Fruit fly (Drosophila melanogaster) whole organism, embryonic: ENCODE measurements around the gene Pgant35A.

Experiments
- Aef1 ChIP-seq: fragments of 200-800 bp; sonication (Bioruptor generic); IDR thresholded peaks from 3 replicates; pipeline ENCODE4 v1.3.6; 2022; ENCODE audit warnings: missing biosample characterization, missing genetic modification characterization
- Bdp1 ChIP-seq: fragments of 200-800 bp; sonication (Bioruptor generic); optimal IDR thresholded peaks from 3 replicates; lab custom pipeline; 2016; ENCODE audit warnings: missing biosample characterization, missing genetic modification characterization
- CG10267 ChIP-seq: fragments of 200-800 bp; sonication (Bioruptor generic); optimal IDR thresholded peaks from 2 replicates; lab custom pipeline; 2018; ENCODE audit warnings: missing biosample characterization, mild to moderate bottlenecking, missing genetic modification characterization, moderate library complexity
- CG14710 ChIP-seq: fragments of 200-800 bp; sonication (Bioruptor generic); optimal IDR thresholded peaks from 3 replicates; lab custom pipeline; 2019; ENCODE audit warnings: missing biosample characterization, mild to moderate bottlenecking, missing genetic modification characterization, moderate library complexity
- CG15479 ChIP-seq: fragments of 200-800 bp; sonication (Bioruptor generic); optimal IDR thresholded peaks from 3 replicates; lab custom pipeline; 2019; ENCODE audit warnings: missing biosample characterization, mild to moderate bottlenecking, missing genetic modification characterization, moderate library complexity
- CG1603 ChIP-seq: fragments of 200-800 bp; sonication (Bioruptor generic); optimal IDR thresholded peaks from 2 replicates; lab custom pipeline; 2019; ENCODE audit warnings: missing biosample characterization, mild to moderate bottlenecking, missing genetic modification characterization, moderate library complexity
- CG16863 ChIP-seq: fragments of 200-800 bp; sonication (Bioruptor generic); optimal IDR thresholded peaks from 3 replicates; lab custom pipeline; 2016; ENCODE audit warnings: missing biosample characterization, missing genetic modification characterization
- CG17829 ChIP-seq: fragments of 200-800 bp; optimal IDR thresholded peaks from 2 replicates; lab custom pipeline; 2019; ENCODE audit warnings: missing biosample characterization, mild to moderate bottlenecking, missing genetic modification characterization, moderate library complexity
- CG17912 ChIP-seq: fragments of 200-800 bp; sonication (Bioruptor generic); optimal IDR thresholded peaks from 2 replicates; lab custom pipeline; 2018; ENCODE audit warnings: missing biosample characterization, mild to moderate bottlenecking, missing genetic modification characterization
- CG18011 ChIP-seq: fragments of 200-800 bp; sonication (Bioruptor generic); optimal IDR thresholded peaks from 2 replicates; lab custom pipeline; 2017; ENCODE audit warnings: missing biosample characterization, missing genetic modification characterization, mild to moderate bottlenecking, moderate library complexity, missing genotype
- CG2129 ChIP-seq: fragments of 200-800 bp; sonication (Bioruptor generic); IDR thresholded peaks from 2 replicates; pipeline ENCODE4 v1.3.6; 2022; ENCODE audit warnings: missing biosample characterization, missing genetic modification characterization; ENCODE audit not compliant: partially characterized antibody
- CG2678 ChIP-seq: fragments of 200-800 bp; sonication (Bioruptor generic); optimal IDR thresholded peaks from 3 replicates; lab custom pipeline; 2019; ENCODE audit warnings: missing biosample characterization, mild to moderate bottlenecking, missing genetic modification characterization, moderate library complexity
- CG32532 ChIP-seq: fragments of 200-800 bp; sonication (Bioruptor generic); IDR thresholded peaks from 2 replicates; pipeline ENCODE4 v1.3.6; 2022; ENCODE audit warnings: missing biosample characterization, missing genetic modification characterization
- CG34224 ChIP-seq: fragments of 200-800 bp; sonication (Bioruptor generic); IDR thresholded peaks from 3 replicates; pipeline ENCODE4 v1.3.6; 2022; ENCODE audit warnings: missing biosample characterization, missing genetic modification characterization; ENCODE audit not compliant: partially characterized antibody
- CG3995 ChIP-seq: fragments of 200-800 bp; sonication (Bioruptor generic); optimal IDR thresholded peaks from 3 replicates; lab custom pipeline; 2016; ENCODE audit warnings: missing biosample characterization, missing genetic modification characterization
- CG4282 ChIP-seq: fragments of 200-800 bp; sonication (Bioruptor generic); optimal IDR thresholded peaks from 2 replicates; lab custom pipeline; 2016; ENCODE audit warnings: missing biosample characterization, missing genetic modification characterization
- CG7839 ChIP-seq: fragments of 200-800 bp; sonication (Bioruptor generic); optimal IDR thresholded peaks from 3 replicates; lab custom pipeline; 2018; ENCODE audit warnings: missing biosample characterization, mild to moderate bottlenecking, missing genetic modification characterization, moderate library complexity
- CG9727 ChIP-seq: fragments of 200-800 bp; sonication (Bioruptor generic); optimal IDR thresholded peaks from 3 replicates; lab custom pipeline; 2017; ENCODE audit warnings: missing biosample characterization, mild to moderate bottlenecking, missing genetic modification characterization
- CG9817 ChIP-seq: fragments of 200-800 bp; sonication (Bioruptor generic); optimal IDR thresholded peaks from 2 replicates; lab custom pipeline; 2018; ENCODE audit warnings: missing biosample characterization, mild to moderate bottlenecking, missing genetic modification characterization, moderate library complexity
- Dbx ChIP-seq: fragments of 200-800 bp; sonication (Bioruptor generic); IDR thresholded peaks from 3 replicates; pipeline ENCODE4 v1.3.6; 2022; ENCODE audit warnings: missing biosample characterization, missing genetic modification characterization
- Ets97D ChIP-seq: fragments of 200-800 bp; sonication (Bioruptor generic); optimal IDR thresholded peaks from 3 replicates; lab custom pipeline; 2016; ENCODE audit warnings: missing biosample characterization, missing genetic modification characterization
- Fer1 ChIP-seq: fragments of 200-800 bp; sonication (Bioruptor generic); optimal IDR thresholded peaks from 2 replicates; lab custom pipeline; 2017; ENCODE audit warnings: missing biosample characterization, mild to moderate bottlenecking, missing genetic modification characterization
- Hr3 ChIP-seq: fragments of 200-800 bp; sonication (Bioruptor generic); optimal IDR thresholded peaks from 3 replicates; lab custom pipeline; 2016; ENCODE audit warnings: missing biosample characterization, missing genetic modification characterization
- MTF-1 ChIP-seq: fragments of 200-800 bp; sonication (Bioruptor generic); optimal IDR thresholded peaks from 2 replicates; lab custom pipeline; 2018; ENCODE audit warnings: missing biosample characterization, mild to moderate bottlenecking, missing genetic modification characterization, borderline replicate concordance
- Med ChIP-seq: fragments of 200-800 bp; sonication (Bioruptor generic); peaks from one replicate; lab custom pipeline; 2016; ENCODE audit warnings: missing biosample characterization, missing genetic modification characterization, mild to moderate bottlenecking, inconsistent platforms, moderate library complexity
- Myb ChIP-seq: fragments of 200-800 bp; sonication (Bioruptor generic); optimal IDR thresholded peaks from 2 replicates; lab custom pipeline; 2016; ENCODE audit warnings: missing biosample characterization, missing genetic modification characterization
- Pdp1 ChIP-seq, 2 experiments: fragments of 200-800 bp; sonication (Bioruptor generic); optimal IDR thresholded peaks; 3 replicates each; lab custom pipeline; 2016; ENCODE audit warnings: missing biosample characterization in 2 of 2, missing genetic modification characterization in 2 of 2, mild to moderate bottlenecking in 1 of 2, moderate library complexity in 1 of 2
- Ptx1 ChIP-seq: fragments of 200-800 bp; sonication (Bioruptor generic); IDR thresholded peaks from 2 replicates; pipeline ENCODE4 v1.3.6; 2022; ENCODE audit warnings: missing biosample characterization, missing genetic modification characterization
- Rfx ChIP-seq: fragments of 200-800 bp; sonication (Bioruptor generic); IDR thresholded peaks from 2 replicates; pipeline ENCODE4 v1.3.6; 2022; ENCODE audit warnings: missing biosample characterization, missing genetic modification characterization
- Sin3A ChIP-seq: fragments of >200 bp; optimal IDR thresholded peaks from 2 replicates; lab custom pipeline; 2018
- Sry-δ ChIP-seq: fragments of 200-800 bp; sonication (Bioruptor generic); optimal IDR thresholded peaks from 2 replicates; lab custom pipeline; 2016; ENCODE audit warnings: missing biosample characterization, missing genetic modification characterization
- abd-A ChIP-seq: fragments of 200-800 bp; sonication (Bioruptor generic); optimal IDR thresholded peaks from 3 replicates; lab custom pipeline; 2019; ENCODE audit warnings: missing biosample characterization, mild to moderate bottlenecking, missing genetic modification characterization, moderate library complexity
- ap ChIP-seq: fragments of 200-800 bp; sonication (Bioruptor generic); IDR thresholded peaks from 2 replicates; pipeline ENCODE4 v1.3.6; 2022; ENCODE audit warnings: missing biosample characterization, missing genetic modification characterization
- chif ChIP-seq, 2 experiments: fragments of 200-800 bp; sonication (Bioruptor generic); optimal IDR thresholded peaks; 3 replicates each; lab custom pipeline; 2016; ENCODE audit warnings: missing biosample characterization in 2 of 2, missing genetic modification characterization in 2 of 2
- chinmo ChIP-seq: fragments of 200-800 bp; sonication (Bioruptor generic); IDR thresholded peaks from 4 replicates; pipeline ENCODE4 v1.3.6; 2022; ENCODE audit warnings: missing biosample characterization, missing genetic modification characterization; ENCODE audit not compliant: partially characterized antibody
- ewg ChIP-seq: fragments of 200-800 bp; sonication (Bioruptor generic); optimal IDR thresholded peaks from 3 replicates; lab custom pipeline; 2017; ENCODE audit warnings: mild to moderate bottlenecking, missing biosample characterization, missing genetic modification reagents, missing genetic modification characterization
- eyg ChIP-seq: fragments of 200-800 bp; sonication (Bioruptor generic); optimal IDR thresholded peaks from 3 replicates; lab custom pipeline; 2016; ENCODE audit warnings: missing biosample characterization, missing genetic modification characterization
- gfzf ChIP-seq: fragments of 200-800 bp; sonication (Bioruptor generic); optimal IDR thresholded peaks from 2 replicates; lab custom pipeline; 2016; ENCODE audit warnings: missing biosample characterization, mild to moderate bottlenecking, missing genetic modification characterization, moderate library complexity
- grau ChIP-seq: fragments of 200-800 bp; optimal IDR thresholded peaks from 3 replicates; lab custom pipeline; 2019; ENCODE audit warnings: missing biosample characterization, mild to moderate bottlenecking, missing genetic modification characterization, moderate library complexity
- hkb ChIP-seq, 2 experiments: fragments of 200-800 bp in 1 of 2; fragments of >200 bp in 1 of 2; sonication (Bioruptor generic) in 1 of 2; IDR thresholded peaks in 1 of 2; optimal IDR thresholded peaks in 1 of 2; 2 replicates each; pipeline versions ENCODE4 v1.3.6 to Lab custom; 2017 to 2022; ENCODE audit warnings: missing biosample characterization in 1 of 2, missing genetic modification characterization in 1 of 2
- lilli ChIP-seq: fragments of 200-800 bp; sonication (Bioruptor generic); optimal IDR thresholded peaks from 3 replicates; lab custom pipeline; 2016; ENCODE audit warnings: missing biosample characterization, missing genetic modification characterization
- lola ChIP-seq, 3 experiments: fragments of >200 bp in 2 of 3; fragments of 200-800 bp in 1 of 3; sonication (Bioruptor generic) in 1 of 3; optimal IDR thresholded peaks; 2 replicates each; lab custom pipeline; 2017 to 2019; ENCODE audit warnings: missing biosample characterization in 3 of 3, missing genetic modification characterization in 3 of 3, mild to moderate bottlenecking in 1 of 3, moderate library complexity in 1 of 3
- phol ChIP-seq: fragments of 200-800 bp; sonication (Bioruptor generic); optimal IDR thresholded peaks from 3 replicates; lab custom pipeline; 2018; ENCODE audit warnings: missing biosample characterization, mild to moderate bottlenecking, missing genetic modification characterization, moderate library complexity
- prd ChIP-seq, 3 experiments: fragments of >200 bp in 2 of 3; fragments of 200-800 bp in 1 of 3; sonication (Bioruptor generic) in 1 of 3; optimal IDR thresholded peaks in 2 of 3; IDR thresholded peaks in 1 of 3; 2 replicates in 2 of 3; 3 replicates in 1 of 3; pipeline versions ENCODE4 v1.3.6 to Lab custom; 2017 to 2022; ENCODE audit warnings: missing biosample characterization in 1 of 3, missing genetic modification characterization in 1 of 3
- sim ChIP-seq: fragments of 200-800 bp; sonication (Bioruptor generic); IDR thresholded peaks from 2 replicates; pipeline ENCODE4 v1.3.6; 2022; ENCODE audit warnings: missing biosample characterization, missing genetic modification characterization
- sug ChIP-seq: fragments of 200-800 bp; optimal IDR thresholded peaks from 2 replicates; lab custom pipeline; 2019; ENCODE audit warnings: missing biosample characterization, mild to moderate bottlenecking, missing genetic modification characterization, moderate library complexity
- tx ChIP-seq: fragments of 200-800 bp; sonication (Bioruptor generic); optimal IDR thresholded peaks from 2 replicates; lab custom pipeline; 2016; ENCODE audit warnings: missing biosample characterization, missing genetic modification characterization

Gene Pgant35A

DNA sequence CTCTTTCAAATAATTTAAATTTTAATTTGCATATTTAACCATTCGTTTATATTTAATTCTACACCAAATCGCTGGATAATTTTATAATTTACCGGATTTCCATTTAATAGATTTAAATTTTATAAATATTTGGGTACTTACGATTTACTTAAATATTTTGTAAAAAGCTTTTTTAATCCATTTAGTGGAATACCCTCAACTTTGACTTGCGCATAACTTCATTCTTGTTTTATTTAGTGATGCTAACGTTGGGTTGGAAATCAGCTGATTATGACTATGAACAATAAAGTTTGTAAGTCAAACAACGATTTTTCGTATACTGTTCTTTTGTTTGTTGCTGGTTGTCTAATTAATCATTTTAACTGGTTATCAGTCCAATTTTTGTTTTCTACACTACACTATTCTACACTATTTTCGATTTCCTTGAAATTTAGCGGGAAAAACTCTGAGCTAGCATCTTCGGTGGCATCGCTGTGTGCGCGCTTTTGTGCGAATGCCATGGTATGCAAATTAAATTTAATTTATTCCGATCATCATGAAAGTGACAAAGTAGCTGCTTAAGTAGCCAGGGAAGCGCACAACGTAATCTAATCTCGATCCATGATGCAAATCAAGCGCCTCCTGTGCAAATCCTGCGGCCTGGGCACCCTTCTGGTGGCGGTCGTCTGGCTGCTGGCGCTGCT is at the start of gene Pgant35A (continued):
- TF ChIP-seq Myb (peak; percentile 37), sug (peak; percentile 45), Dbx (0 out of 3 replicates have a peak, but pooled peaks have one; percentile 24), Ptx1 (GFP tag; lab: Robert Waterston, UW) (0 out of 2 replicates have a peak, but pooled peaks have one; percentile 31), CG17912 (no peak), Hr3 (GFP tag; lab: Kevin White, UChicago) (peak; percentile 51), CG18011 (GFP tag; lab: Kevin White, UChicago) (peak; percentile 23), gfzf (GFP tag; lab: Kevin White, UChicago) (peak; percentile 21), ap (GFP tag; lab: Robert Waterston, UW) (no peak), Pdp1 (GFP tag; optimal IDR thresholded peaks at IDR 0.05; lab: Kevin White, UChicago) (peak; percentile 6 to 21), Bdp1 (no peak), CG9727 (GFP tag; lab: Kevin White, UChicago) (peak; percentile 20), Fer1 (GFP tag; lab: Kevin White, UChicago) (peak; percentile 27), chif (GFP tag; optimal IDR thresholded peaks at IDR 0.05; lab: Kevin White, UChicago) (peak in 1 of 2 experiments; percentile 28), phol (tag; lab: Kevin White, UChicago) (peak; percentile 28), sim (GFP tag; lab: Robert Waterston, UW) (no peak), Rfx (GFP tag; lab: Robert Waterston, UW) (peak; percentile 57; the same call in 1 of the 2 replicates), CG10267 (tag; lab: Kevin White, UChicago) (peak; percentile 51), abd-A (peak; percentile 74), Sin3A (lab: Kevin White, UChicago) (peak; percentile 36), CG1603 (tag; lab: Kevin White, UChicago) (peak; percentile 56), prd (optimal IDR thresholded peaks at IDR 0.05; lab: Kevin White, UChicago) (no peak), prd (GFP tag; IDR thresholded peaks at IDR 0.05; lab: Robert Waterston, UW) (peak; percentile 54; the same call in 2 of the 3 replicates), Ets97D (peak; percentile 8), chinmo (peak; percentile 61; the same call in 1 of the 4 replicates), tx (GFP tag; lab: Kevin White, UChicago) (peak; percentile 9), CG17829 (tag; lab: Kevin White, UChicago) (peak; percentile 56), Med (peak; percentile 78), eyg (GFP tag; lab: Kevin White, UChicago) (no peak), CG14710 (peak; percentile 44), CG4282 (no peak), lilli (GFP tag; lab: Kevin White, UChicago) (peak; percentile 49), CG2678 (tag; lab: Kevin White, UChicago) (peak; percentile 61), CG16863 (no peak), Aef1 (GFP tag; lab: Robert Waterston, UW) (no peak), CG34224 (GFP tag; lab: Robert Waterston, UW) (no peak), lola (GFP tag; optimal IDR thresholded peaks at IDR 0.05; lab: Kevin White, UChicago) (peak in 1 of 3 experiments; percentile 49), CG15479 (GFP tag; lab: Kevin White, UChicago) (peak; percentile 14), CG2129 (GFP tag; lab: Robert Waterston, UW) (no peak), MTF-1 (GFP tag; lab: Kevin White, UChicago) (no peak), grau (tag; lab: Kevin White, UChicago) (peak; percentile 58), CG32532 (GFP tag; lab: Robert Waterston, UW) (peak; percentile 49), hkb (optimal IDR thresholded peaks at IDR 0.05; lab: Kevin White, UChicago) (peak; percentile 9), hkb (GFP tag; IDR thresholded peaks at IDR 0.05; lab: Robert Waterston, UW) (no peak), CG9817 (tag; lab: Kevin White, UChicago) (peak; percentile 27), Sry-δ (peak; percentile 28), CG3995 (no peak), CG7839 (tag; lab: Kevin White, UChicago) (peak; percentile 42), ewg (GFP tag; lab: Kevin White, UChicago) (peak; percentile 98)
